Worm (Caenorhabditis elegans): ENCODE measurements around the gene asm-1.

asm-1 gene

DNA sequence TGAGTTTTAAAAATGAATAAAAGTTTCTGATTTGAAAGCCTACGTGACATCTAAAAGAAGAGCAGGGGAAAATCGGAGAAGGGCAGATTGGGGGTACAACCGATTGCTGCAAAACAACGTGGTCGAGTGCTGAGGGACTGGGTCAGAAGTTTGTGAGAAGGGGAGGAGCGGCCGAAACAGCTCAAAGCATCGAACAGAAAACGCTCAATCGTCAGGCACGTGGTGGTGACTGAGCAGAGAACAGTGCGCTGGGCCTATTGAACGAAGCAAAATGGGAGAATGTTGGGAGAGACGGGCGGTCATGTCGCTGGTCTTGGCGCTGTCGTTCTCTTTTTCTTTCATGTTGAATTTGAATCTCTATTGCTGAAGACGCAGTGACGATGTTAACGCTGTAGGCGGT is 18.7 kb upstream of the asm-1 start:
- peak; percentile 19 for TF ChIP-seq pqm-1 (tag; optimal IDR thresholded peaks at IDR 0.05)
- TF ChIP-seq C08G9.2 (tag; optimal IDR thresholded peaks at IDR 0.05): no peak
- no peak for TF ChIP-seq che-1 (tag; optimal IDR thresholded peaks at IDR 0.05)
- TF ChIP-seq unc-42 (tag; optimal IDR thresholded peaks at IDR 0.05): peak; percentile 12
- TF ChIP-seq Y22D7AL.16 (tag; optimal IDR thresholded peaks at IDR 0.05): no peak
- peak; percentile 47 for TF ChIP-seq ceh-18 (tag; optimal IDR thresholded peaks at IDR 0.05)

DNA sequence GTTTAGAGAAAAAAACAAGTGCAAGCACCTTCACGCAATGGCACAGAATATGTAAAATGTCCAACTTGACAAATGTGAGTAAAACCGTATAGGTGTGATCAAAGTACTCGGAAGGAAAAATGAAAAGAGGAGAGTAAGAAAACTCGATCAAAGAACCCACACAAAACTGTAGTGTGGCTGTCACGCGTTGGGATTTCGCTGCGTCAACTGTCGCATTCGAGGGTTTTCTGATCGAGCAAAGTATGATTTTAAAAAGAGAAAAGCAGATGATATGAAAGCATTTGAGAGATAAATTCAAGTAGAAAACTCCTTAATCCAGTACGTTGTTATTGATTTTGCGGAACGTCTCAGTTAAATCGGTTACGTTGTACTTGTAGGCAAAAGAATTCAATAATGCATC is 18.0 kb upstream of the asm-1 start:
- TF ChIP-seq unc-55 (GFP tag; optimal IDR thresholded peaks at IDR 0.05) (peak; percentile 26), hlh-13 (GFP tag; optimal IDR thresholded peaks at IDR 0.05) (no peak)

DNA sequence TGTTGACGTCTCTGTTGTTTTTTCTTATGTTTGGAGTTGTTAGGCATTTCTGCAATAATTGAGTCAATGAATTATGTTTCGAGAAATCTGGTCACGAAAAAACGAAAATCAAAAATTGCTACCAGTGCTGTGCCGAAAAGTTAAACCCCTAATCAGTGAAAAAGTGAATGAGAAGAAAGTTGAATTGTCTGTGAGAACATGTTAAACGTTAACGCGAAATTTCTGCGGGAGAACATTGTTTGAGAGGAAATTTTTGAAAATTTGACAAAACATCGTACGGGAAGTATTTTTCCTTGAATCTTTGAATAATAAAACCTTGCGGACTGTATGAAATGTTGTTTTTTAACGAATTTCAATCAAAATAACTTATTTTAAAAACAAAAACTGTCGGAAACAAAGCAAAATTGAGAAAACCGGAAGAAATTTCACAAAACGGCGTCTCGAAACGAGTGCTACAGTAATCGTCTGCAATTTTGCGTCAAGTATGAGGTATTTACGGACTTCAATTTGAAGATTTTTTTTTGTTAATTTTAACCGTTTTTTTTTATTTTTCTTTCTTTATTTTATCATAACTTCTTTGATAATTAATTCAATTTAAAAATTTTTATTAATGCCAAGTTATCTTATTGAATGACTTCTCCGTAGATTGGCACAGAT is 16.2 kb upstream of the asm-1 start, which contains the start of gene adal-1:
TSS of gene adal-1 (minus strand) at position 51 of the 657 bp plus-strand sequence.
- TF ChIP-seq odd-2 (tag; optimal IDR thresholded peaks at IDR 0.05) (no peak), ceh-30 (tag; optimal IDR thresholded peaks at IDR 0.05) (no peak), hlh-8 (tag; optimal IDR thresholded peaks at IDR 0.05) (no peak), ceh-14 (tag; optimal IDR thresholded peaks at IDR 0.05) (no peak), npax-4 (tag; optimal IDR thresholded peaks at IDR 0.05) (no peak), lin-11 (tag; optimal IDR thresholded peaks at IDR 0.05) (no peak), lim-6 (tag; optimal IDR thresholded peaks at IDR 0.05) (no peak), tbx-7 (tag; optimal IDR thresholded peaks at IDR 0.05) (no peak), hlh-13 (GFP tag; optimal IDR thresholded peaks at IDR 0.05) (no peak), nhr-11 (tag; optimal IDR thresholded peaks at IDR 0.05) (no peak), nhr-232 (tag; optimal IDR thresholded peaks at IDR 0.05) (no peak), hlh-30 (tag; optimal IDR thresholded peaks at IDR 0.05; ENCODE audit: insufficient read depth) (no peak), ceh-22 (tag; optimal IDR thresholded peaks at IDR 0.05) (no peak), ceh-48 (tag; optimal IDR thresholded peaks at IDR 0.05) (no peak), ets-4 (tag; optimal IDR thresholded peaks at IDR 0.05) (no peak)

DNA sequence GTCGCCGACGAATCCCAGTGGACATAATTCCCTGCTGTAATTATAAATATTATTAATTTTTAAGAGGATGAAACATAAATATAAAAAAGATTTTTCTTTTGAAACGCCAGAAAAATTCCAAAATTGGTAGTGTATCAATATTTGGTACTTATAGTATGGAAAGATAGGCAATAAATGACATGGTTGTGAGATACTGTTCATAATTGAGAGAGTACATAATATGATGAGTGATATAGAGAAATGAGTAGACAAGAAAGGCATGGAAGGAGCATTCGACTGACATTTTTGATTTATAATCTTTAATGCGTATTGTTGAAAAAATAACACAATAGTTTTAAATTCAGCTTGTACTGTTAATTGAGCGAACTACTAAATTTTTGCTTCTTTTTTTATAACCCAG is 12.4 kb upstream of the asm-1 start, which contains the start of gene C44B7.11:
TSS of gene C44B7.11 (minus strand) at position 34 of the 400 bp plus-strand sequence.
- TF ChIP-seq pha-2 (tag; optimal IDR thresholded peaks at IDR 0.05) (no peak), Y22D7AL.16 (tag; optimal IDR thresholded peaks at IDR 0.05) (no peak), ahr-1 (tag; optimal IDR thresholded peaks at IDR 0.05) (no peak), pha-4 (tag; optimal IDR thresholded peaks at IDR 0.05) (no peak), npax-4 (tag; optimal IDR thresholded peaks at IDR 0.05) (no peak), hlh-13 (GFP tag; optimal IDR thresholded peaks at IDR 0.05) (no peak), ceh-2 (tag; optimal IDR thresholded peaks at IDR 0.05) (no peak), T23F11.4 (GFP tag; optimal IDR thresholded peaks at IDR 0.05) (no peak)

DNA sequence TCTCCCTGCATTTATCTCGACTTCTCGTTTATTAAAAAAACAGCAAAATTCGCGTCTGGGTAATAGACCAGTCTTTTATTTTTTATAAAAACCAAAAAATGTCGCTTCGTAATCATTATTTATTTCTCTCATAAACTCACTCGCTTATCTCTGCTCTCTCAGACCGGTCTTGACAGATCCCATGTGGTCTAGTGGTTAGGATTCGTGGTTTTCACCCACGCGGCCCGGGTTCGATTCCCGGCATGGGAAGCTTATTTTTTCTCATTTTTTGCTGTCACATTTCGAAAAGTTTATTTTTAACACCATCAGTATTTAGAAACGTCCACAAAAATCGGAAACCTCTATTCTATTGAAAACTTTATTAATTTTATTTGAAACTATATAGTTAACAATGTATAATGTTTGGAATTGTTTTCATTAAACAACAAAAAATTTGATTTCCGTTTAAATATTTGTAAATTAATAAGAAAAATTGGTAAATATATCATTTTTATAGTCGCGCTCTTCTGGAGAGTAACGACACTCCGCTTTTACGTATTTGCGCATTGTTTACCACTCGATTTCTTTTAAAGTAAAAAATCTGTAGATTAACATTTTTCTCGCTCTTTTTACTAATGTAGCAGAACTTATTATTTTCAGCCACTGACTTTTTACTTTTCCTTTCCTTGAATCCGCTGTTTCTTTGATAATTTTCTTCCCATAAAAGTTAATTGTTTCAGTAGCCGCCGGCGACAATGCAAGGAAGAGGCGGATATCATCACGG is 11.7 kb upstream of the asm-1 start, which contains the start of gene hrpl-1:
TSS of gene hrpl-1 (plus strand) at position 713 of the 763 bp plus-strand sequence.
- TF ChIP-seq ceh-9 (tag; optimal IDR thresholded peaks at IDR 0.05): no peak
- no peak for TF ChIP-seq C38D4.7 (GFP tag; optimal IDR thresholded peaks at IDR 0.05)
- TF ChIP-seq dmd-4 (tag; optimal IDR thresholded peaks at IDR 0.05; ENCODE audit: borderline replicate concordance): no peak
- TF ChIP-seq fax-1 (tag; optimal IDR thresholded peaks at IDR 0.05): peak; percentile 28
- no peak for TF ChIP-seq ceh-22 (tag; optimal IDR thresholded peaks at IDR 0.05)
- no peak for TF ChIP-seq ets-4 (tag; optimal IDR thresholded peaks at IDR 0.05)
- TF ChIP-seq unc-86 (tag; optimal IDR thresholded peaks at IDR 0.05): no peak
- no peak for TF ChIP-seq pqm-1 (tag; optimal IDR thresholded peaks at IDR 0.05)
- no peak for TF ChIP-seq ceh-24 (tag; optimal IDR thresholded peaks at IDR 0.05)
- no peak for TF ChIP-seq hlh-30 (tag; optimal IDR thresholded peaks at IDR 0.05; ENCODE audit: insufficient read depth)
- no peak for TF ChIP-seq syd-9 (tag; optimal IDR thresholded peaks at IDR 0.05)
- no peak for TF ChIP-seq ceh-6 (GFP tag; optimal IDR thresholded peaks at IDR 0.05)
- no peak for TF ChIP-seq F13H6.1 (tag; optimal IDR thresholded peaks at IDR 0.05)
- TF ChIP-seq K09A11.1 (tag; optimal IDR thresholded peaks at IDR 0.05; ENCODE audit: insufficient read depth): peak; percentile 5
- peak; percentile 43 for TF ChIP-seq che-1 (tag; optimal IDR thresholded peaks at IDR 0.05)
- peak; percentile 3 for TF ChIP-seq ztf-16 (tag; optimal IDR thresholded peaks at IDR 0.05)
- no peak for TF ChIP-seq lim-6 (tag; optimal IDR thresholded peaks at IDR 0.05)
- no peak for TF ChIP-seq fkh-10 (GFP tag; optimal IDR thresholded peaks at IDR 0.05)
- TF ChIP-seq zip-5 (tag; optimal IDR thresholded peaks at IDR 0.05): no peak
- no peak for TF ChIP-seq ama-1 (optimal IDR thresholded peaks at IDR 0.05)
- TF ChIP-seq gmeb-2 (tag; optimal IDR thresholded peaks at IDR 0.05): no peak
- peak; percentile 27 for TF ChIP-seq npax-4 (tag; optimal IDR thresholded peaks at IDR 0.05)
- peak; percentile 45 for TF ChIP-seq sox-4 (tag; optimal IDR thresholded peaks at IDR 0.05)
- peak; percentile 1 for TF ChIP-seq lin-11 (tag; optimal IDR thresholded peaks at IDR 0.05)

Data from whole organism, late embryonic.